Fruit fly (Drosophila melanogaster): ENCODE data around the gene sofe.

The sofe gene

DNA sequence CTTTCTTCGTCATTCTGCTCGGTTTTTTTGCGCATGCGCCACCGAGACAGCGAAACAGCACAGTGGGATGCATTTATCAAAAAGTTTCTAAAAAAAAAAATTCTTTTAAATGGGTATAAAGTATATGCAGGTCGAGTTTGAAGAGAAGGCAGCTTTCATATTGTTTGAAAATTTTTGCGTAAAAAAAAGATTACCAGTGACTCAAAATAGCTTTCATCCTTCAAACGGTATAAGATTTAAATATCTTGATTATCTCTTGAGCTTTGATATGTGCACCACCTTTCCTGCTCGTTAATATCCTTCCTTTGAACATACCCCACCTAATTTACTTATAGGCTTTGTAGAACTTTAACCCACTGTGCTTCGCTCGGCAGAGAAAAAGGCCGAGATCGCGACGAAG, 47.8 kb upstream of the sofe start (continued):
- TF ChIP-seq Six4 (GFP tag; optimal IDR thresholded peaks at IDR 0.05) (peak; percentile 49), CkIIα-i1 (GFP tag; IDR thresholded peaks at IDR 0.05) (no peak), Sox100B (GFP tag; optimal IDR thresholded peaks at IDR 0.05) (peak; percentile 83), fd64A (GFP tag; optimal IDR thresholded peaks at IDR 0.05) (no peak), CG12391 (tag; optimal IDR thresholded peaks at IDR 0.05) (peak; percentile 63), Doc3 (GFP tag; IDR thresholded peaks at IDR 0.05; ENCODE audit: partially characterized antibody) (no peak), slbo (GFP tag; IDR thresholded peaks at IDR 0.05) (no peak; the same call in 1 of the 2 replicates), CG8924 (tag; optimal IDR thresholded peaks at IDR 0.05) (peak; percentile 73), twi (tag; optimal IDR thresholded peaks at IDR 0.05) (peak; percentile 20), CG3838 (GFP tag; optimal IDR thresholded peaks at IDR 0.05) (no peak), CG12942 (GFP tag; optimal IDR thresholded peaks at IDR 0.05) (peak; percentile 7), cas (GFP tag; IDR thresholded peaks at IDR 0.05) (no peak), CG10366 (GFP tag; IDR thresholded peaks at IDR 0.05) (peak; percentile 27; the same call in 1 of the 2 replicates), dm (GFP tag; optimal IDR thresholded peaks at IDR 0.05) (no peak), sens (GFP tag) (peak; percentile 97), ATbp (GFP tag; optimal IDR thresholded peaks at IDR 0.05) (peak; percentile 64), CG16779 (GFP tag; IDR thresholded peaks at IDR 0.05) (no peak), danr (GFP tag; IDR thresholded peaks at IDR 0.05) (peak; percentile 19; the same call in 1 of the 2 replicates), HmgD (GFP tag; optimal IDR thresholded peaks at IDR 0.05) (no peak), ap (GFP tag; IDR thresholded peaks at IDR 0.05) (0 out of 2 replicates have a peak, but pooled peaks have one; percentile 32), Sry-δ (GFP tag; optimal IDR thresholded peaks at IDR 0.05) (peak; percentile 8), hth (optimal IDR thresholded peaks at IDR 0.05) (no peak), lbe (GFP tag; optimal IDR thresholded peaks at IDR 0.05) (no peak), abd-A (tag; optimal IDR thresholded peaks at IDR 0.05) (no peak), Bgb (GFP tag; IDR thresholded peaks at IDR 0.05; ENCODE audit: partially characterized antibody) (no peak), dysf (GFP tag; IDR thresholded peaks at IDR 0.05) (peak; percentile 63; the same call in 2 of the 3 replicates), gcm2 (GFP tag; optimal IDR thresholded peaks at IDR 0.05) (no peak), Dad (GFP tag; optimal IDR thresholded peaks at IDR 0.05) (peak; percentile 14), D (optimal IDR thresholded peaks at IDR 0.05) (no peak), D (GFP tag; optimal IDR thresholded peaks at IDR 0.05) (peak; percentile 75), CG2199 (GFP tag; IDR thresholded peaks at IDR 0.05) (0 out of 3 replicates have a peak, but pooled peaks have one; percentile 21), MTF-1 (GFP tag; optimal IDR thresholded peaks at IDR 0.05; ENCODE audit: borderline replicate concordance) (no peak), Chrac-16 (GFP tag; optimal IDR thresholded peaks at IDR 0.05) (peak; percentile 39), CG13775 (GFP tag; optimal IDR thresholded peaks at IDR 0.05) (peak; percentile 64), CG4282 (GFP tag; optimal IDR thresholded peaks at IDR 0.05) (no peak), CG15269 (tag; optimal IDR thresholded peaks at IDR 0.05) (peak; percentile 69), CG30431 (GFP tag; optimal IDR thresholded peaks at IDR 0.05) (peak; percentile 39), tup (GFP tag; optimal IDR thresholded peaks at IDR 0.05) (no peak), CG6765 (GFP tag; optimal IDR thresholded peaks at IDR 0.05) (no peak), ash1 (GFP tag; optimal IDR thresholded peaks at IDR 0.05) (no peak), slou (GFP tag; optimal IDR thresholded peaks at IDR 0.05) (peak; percentile 22), CG5245 (GFP tag; optimal IDR thresholded peaks at IDR 0.05) (peak; percentile 54), CG17186 (GFP tag; optimal IDR thresholded peaks at IDR 0.05) (no peak), CG43689 (GFP tag; IDR thresholded peaks at IDR 0.05) (no peak), Deaf1 (tag; optimal IDR thresholded peaks at IDR 0.05) (peak; percentile 85), salm (tag; optimal IDR thresholded peaks at IDR 0.05) (no peak), tio (GFP tag; optimal IDR thresholded peaks at IDR 0.05) (peak; percentile 80), CG8089 (GFP tag; optimal IDR thresholded peaks at IDR 0.05) (peak; percentile 56), CG32772 (GFP tag; IDR thresholded peaks at IDR 0.05) (0 out of 2 replicates have a peak, but pooled peaks have one; percentile 5), CG12104 (GFP tag; optimal IDR thresholded peaks at IDR 0.05) (peak; percentile 54), CG30403 (GFP tag; optimal IDR thresholded peaks at IDR 0.05) (peak; percentile 71), CG12744 (GFP tag; optimal IDR thresholded peaks at IDR 0.05) (peak; percentile 4)
